Worm (Caenorhabditis elegans): ENCODE measurements around the gene polq-1.

The polq-1 gene

ce11 chrIII:5802971-5803370 lies at the start of gene polq-1, which contains the start of gene him-10:
polq-1 (minus strand) TSS chrIII:5803160.
him-10 (plus strand) TSS chrIII:5803260.
- TF ChIP-seq ztf-11 (tag; optimal IDR thresholded peaks at IDR 0.05) (no peak), eor-1 (tag; optimal IDR thresholded peaks at IDR 0.05) (no peak), fkh-10 (GFP tag; optimal IDR thresholded peaks at IDR 0.05) (no peak), ZK546.5 (tag; optimal IDR thresholded peaks at IDR 0.05) (no peak), R02D3.7 (tag; optimal IDR thresholded peaks at IDR 0.05) (no peak), egl-5 (tag; optimal IDR thresholded peaks at IDR 0.05) (no peak), nfya-1 (tag; optimal IDR thresholded peaks at IDR 0.05; ENCODE audit: insufficient read depth) (peak; percentile 42), aly-2 (tag; optimal IDR thresholded peaks at IDR 0.05) (no peak), pqm-1 (tag; optimal IDR thresholded peaks at IDR 0.05) (no peak), fkh-2 (tag; optimal IDR thresholded peaks at IDR 0.05) (no peak), skn-1 (tag; optimal IDR thresholded peaks at IDR 0.05) (no peak), pha-4 (tag; optimal IDR thresholded peaks at IDR 0.05) (no peak), lin-15B (tag; optimal IDR thresholded peaks at IDR 0.05) (peak; percentile 20)

- TF ChIP-seq hmg-11 (tag; optimal IDR thresholded peaks at IDR 0.05), result no peak
- TF ChIP-seq ZK546.5 (tag; optimal IDR thresholded peaks at IDR 0.05), result no peak
- TF ChIP-seq nfya-1 (tag; optimal IDR thresholded peaks at IDR 0.05; ENCODE audit: insufficient read depth), result peak; percentile 46
- TF ChIP-seq daf-12 (tag; optimal IDR thresholded peaks at IDR 0.05), result no peak
- TF ChIP-seq fkh-10 (GFP tag; optimal IDR thresholded peaks at IDR 0.05), result peak; percentile 74
- TF ChIP-seq pha-4 (tag; optimal IDR thresholded peaks at IDR 0.05), result no peak
- no peak for TF ChIP-seq lin-39 (tag; optimal IDR thresholded peaks at IDR 0.05)
- no peak for TF ChIP-seq jun-1 (tag; optimal IDR thresholded peaks at IDR 0.05)
- TF ChIP-seq nhr-237 (tag; optimal IDR thresholded peaks at IDR 0.05), result no peak
- TF ChIP-seq tbx-2 (tag; optimal IDR thresholded peaks at IDR 0.05), result no peak
- TF ChIP-seq egl-5 (tag; optimal IDR thresholded peaks at IDR 0.05), result no peak
- no peak for TF ChIP-seq mdl-1 (tag; optimal IDR thresholded peaks at IDR 0.05)
- TF ChIP-seq elt-2 (tag; optimal IDR thresholded peaks at IDR 0.05), result no peak
- TF ChIP-seq ama-1 (optimal IDR thresholded peaks at IDR 0.05), result no peak
- TF ChIP-seq unc-39 (tag; optimal IDR thresholded peaks at IDR 0.05), result no peak
These were observed 43.5 kb upstream of the polq-1 start for ce11 chrIII:5846412-5846811.

- TF ChIP-seq mdl-1 (tag; optimal IDR thresholded peaks at IDR 0.05), result peak; percentile 85
- TF ChIP-seq nfya-1 (tag; optimal IDR thresholded peaks at IDR 0.05; ENCODE audit: insufficient read depth), result peak; percentile 85
- no peak for TF ChIP-seq egl-27 (tag; optimal IDR thresholded peaks at IDR 0.05)
- no peak for TF ChIP-seq nhr-25 (tag; optimal IDR thresholded peaks at IDR 0.05)
- TF ChIP-seq lin-39 (tag; optimal IDR thresholded peaks at IDR 0.05), result peak; percentile 74
- peak; percentile 15 for TF ChIP-seq elt-1 (tag; optimal IDR thresholded peaks at IDR 0.05)
- TF ChIP-seq ceh-9 (tag; optimal IDR thresholded peaks at IDR 0.05), result no peak
- TF ChIP-seq unc-62 (GFP tag; optimal IDR thresholded peaks at IDR 0.05), result peak; percentile 35
- TF ChIP-seq zag-1 (tag; optimal IDR thresholded peaks at IDR 0.05), result peak; percentile 61
- no peak for TF ChIP-seq elt-3 (tag; optimal IDR thresholded peaks at IDR 0.05)
- peak; percentile 76 for TF ChIP-seq hmg-11 (tag; optimal IDR thresholded peaks at IDR 0.05)
- peak; percentile 56 for TF ChIP-seq nhr-11 (tag; optimal IDR thresholded peaks at IDR 0.05)
- TF ChIP-seq aly-2 (tag; optimal IDR thresholded peaks at IDR 0.05), result no peak
- peak; percentile 4 for TF ChIP-seq lin-15B (tag; optimal IDR thresholded peaks at IDR 0.05)
- TF ChIP-seq nhr-77 (tag; optimal IDR thresholded peaks at IDR 0.05), result no peak
- TF ChIP-seq pha-4 (tag; optimal IDR thresholded peaks at IDR 0.05), result no peak
- TF ChIP-seq fkh-10 (GFP tag; optimal IDR thresholded peaks at IDR 0.05), result peak; percentile 88
- TF ChIP-seq tbx-2 (tag; optimal IDR thresholded peaks at IDR 0.05), result no peak
- peak; percentile 2 for TF ChIP-seq snpc-4 (tag; optimal IDR thresholded peaks at IDR 0.05)
- TF ChIP-seq pqm-1 (tag; optimal IDR thresholded peaks at IDR 0.05), result no peak
- peak; percentile 12 for TF ChIP-seq skn-1 (tag; optimal IDR thresholded peaks at IDR 0.05)
These were observed 42.5 kb upstream of the polq-1 start for ce11 chrIII:5845483-5845882.

ce11 chrIII:5843662-5844061 lies 40.7 kb upstream of the polq-1 start:
- TF ChIP-seq pha-4 (tag; optimal IDR thresholded peaks at IDR 0.05), result peak; percentile 71
- peak; percentile 21 for TF ChIP-seq lin-39 (tag; optimal IDR thresholded peaks at IDR 0.05)
- no peak for TF ChIP-seq mdl-1 (tag; optimal IDR thresholded peaks at IDR 0.05)
- no peak for TF ChIP-seq nhr-28 (tag; optimal IDR thresholded peaks at IDR 0.05)

DNA sequence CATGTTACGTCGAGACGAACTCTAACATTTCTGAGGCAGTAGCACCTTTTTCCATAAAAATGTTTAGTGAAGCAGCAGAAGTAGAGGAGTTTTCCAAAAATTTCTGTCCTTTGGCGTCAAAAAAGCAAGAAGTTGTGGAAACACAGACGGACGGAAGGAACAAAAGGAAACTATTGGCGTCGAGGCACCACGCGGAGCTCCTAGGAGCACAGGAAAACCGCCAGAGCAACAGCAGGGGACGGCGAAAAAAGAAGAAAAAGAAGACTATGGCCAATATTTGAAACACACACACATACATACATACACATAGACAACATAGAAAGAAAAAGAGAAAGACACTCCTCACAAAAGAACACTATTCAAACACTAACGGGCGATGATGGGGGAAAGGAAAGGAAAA lies 40.0 kb upstream of the polq-1 start:
- TF ChIP-seq hmg-11 (tag; optimal IDR thresholded peaks at IDR 0.05) (peak; percentile 7), egl-5 (tag; optimal IDR thresholded peaks at IDR 0.05) (no peak), pha-4 (tag; optimal IDR thresholded peaks at IDR 0.05) (peak; percentile 60), elt-1 (tag; optimal IDR thresholded peaks at IDR 0.05) (no peak), R02D3.7 (tag; optimal IDR thresholded peaks at IDR 0.05) (no peak), nfya-1 (tag; optimal IDR thresholded peaks at IDR 0.05; ENCODE audit: insufficient read depth) (peak; percentile 23), pqm-1 (tag; optimal IDR thresholded peaks at IDR 0.05) (no peak), ztf-11 (tag; optimal IDR thresholded peaks at IDR 0.05) (no peak)

All from whole organism, L3 larva.